Fruit fly (Drosophila melanogaster): ENCODE results near the gene Raf.

The Raf gene

DNA sequence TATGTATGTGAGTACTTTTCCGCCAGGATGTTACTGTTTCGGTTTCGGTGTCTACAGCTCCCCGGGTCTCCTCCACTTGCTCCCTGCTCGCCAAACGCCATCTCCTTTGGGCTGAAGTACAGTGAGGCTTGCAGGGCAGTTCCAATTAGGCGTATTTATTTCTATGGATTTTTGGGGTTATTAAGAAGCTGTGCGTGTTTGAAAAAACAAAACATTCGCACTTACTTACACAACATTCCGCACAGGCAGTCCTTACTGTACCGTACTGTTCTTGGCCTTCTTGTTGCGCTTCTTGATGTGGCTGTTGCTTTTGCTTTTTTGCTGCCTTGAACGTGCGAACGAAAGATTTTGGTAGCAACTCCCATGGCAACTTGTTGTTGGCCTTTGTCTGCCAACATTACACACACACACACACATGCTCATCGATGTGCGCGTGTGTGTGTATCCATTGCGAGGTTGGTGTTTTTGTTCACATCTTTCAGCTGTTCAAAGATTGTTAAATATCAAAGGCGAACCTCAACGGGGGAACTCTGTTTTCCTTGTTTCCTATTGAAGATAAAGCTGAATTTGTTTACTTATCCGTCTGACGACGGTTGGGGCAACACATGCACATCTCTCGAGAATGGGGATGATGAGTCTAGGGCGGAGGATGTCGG is 26.8 kb downstream of the Raf start (continued):
- TF ChIP-seq fd85E (GFP tag; optimal IDR thresholded peaks at IDR 0.05) (peak; percentile 69), CG7368 (GFP tag; optimal IDR thresholded peaks at IDR 0.05) (peak; percentile 85), Eip78C (GFP tag) (peak; percentile 97), CG34406 (GFP tag; optimal IDR thresholded peaks at IDR 0.05) (peak; percentile 85), Eip93F (GFP tag; optimal IDR thresholded peaks at IDR 0.05) (peak; percentile 88), pdm3 (GFP tag; optimal IDR thresholded peaks at IDR 0.05) (peak; percentile 89), svp (GFP tag) (peak; percentile 99), CG6854 (GFP tag; optimal IDR thresholded peaks at IDR 0.05) (peak; percentile 89), lz (GFP tag; optimal IDR thresholded peaks at IDR 0.05) (peak; percentile 98), CG11762 (GFP tag; optimal IDR thresholded peaks at IDR 0.05; ENCODE audit: insufficient read depth) (peak; percentile 69), Sox14 (GFP tag; optimal IDR thresholded peaks at IDR 0.05) (peak; percentile 94), CG16779 (tag; optimal IDR thresholded peaks at IDR 0.05) (no peak), achi (GFP tag; optimal IDR thresholded peaks at IDR 0.05) (peak; percentile 83)

DNA sequence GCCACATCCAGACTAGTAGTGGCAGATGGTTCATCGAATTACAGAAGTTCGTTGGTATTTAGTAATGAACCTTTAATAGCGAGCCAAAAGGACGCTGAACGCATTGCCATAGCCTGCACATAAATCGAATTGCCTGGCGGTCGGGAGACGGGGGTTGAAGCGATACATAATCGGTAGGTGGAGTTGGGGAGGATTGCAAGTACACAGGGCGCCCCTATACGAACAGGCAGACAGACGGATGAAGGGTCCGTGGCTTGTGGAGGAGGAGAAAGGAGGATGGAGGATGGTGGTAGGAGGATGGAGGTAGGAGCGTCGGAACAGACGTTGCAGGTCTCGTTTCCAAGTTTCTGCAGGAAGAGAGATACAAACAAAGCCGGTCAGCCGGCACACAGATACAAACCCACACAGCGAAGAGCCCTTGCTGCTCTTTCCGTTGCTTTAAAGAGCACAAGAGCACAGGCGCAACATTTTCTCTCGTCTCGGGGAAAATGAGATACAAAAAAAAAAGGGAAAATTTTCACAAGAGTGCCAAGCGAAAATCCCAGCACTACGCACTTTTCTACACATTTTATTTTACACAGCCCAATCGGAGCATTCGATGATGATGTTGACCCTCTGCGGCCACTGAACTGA is 28.5 kb downstream of the Raf start:
- peak; percentile 24 for TF ChIP-seq CG9139 (GFP tag; optimal IDR thresholded peaks at IDR 0.05)
- no peak for TF ChIP-seq CG8319 (GFP tag; optimal IDR thresholded peaks at IDR 0.05)
- TF ChIP-seq Eip78C (GFP tag) = peak; percentile 34
- TF ChIP-seq cyc (GFP tag; optimal IDR thresholded peaks at IDR 0.05) = no peak
- peak; percentile 17 for TF ChIP-seq dsx (GFP tag; optimal IDR thresholded peaks at IDR 0.05; ENCODE audit: poor library complexity, severe bottlenecking)
- peak; percentile 41 to 57 for TF ChIP-seq ss (GFP tag; optimal IDR thresholded peaks at IDR 0.05)

DNA sequence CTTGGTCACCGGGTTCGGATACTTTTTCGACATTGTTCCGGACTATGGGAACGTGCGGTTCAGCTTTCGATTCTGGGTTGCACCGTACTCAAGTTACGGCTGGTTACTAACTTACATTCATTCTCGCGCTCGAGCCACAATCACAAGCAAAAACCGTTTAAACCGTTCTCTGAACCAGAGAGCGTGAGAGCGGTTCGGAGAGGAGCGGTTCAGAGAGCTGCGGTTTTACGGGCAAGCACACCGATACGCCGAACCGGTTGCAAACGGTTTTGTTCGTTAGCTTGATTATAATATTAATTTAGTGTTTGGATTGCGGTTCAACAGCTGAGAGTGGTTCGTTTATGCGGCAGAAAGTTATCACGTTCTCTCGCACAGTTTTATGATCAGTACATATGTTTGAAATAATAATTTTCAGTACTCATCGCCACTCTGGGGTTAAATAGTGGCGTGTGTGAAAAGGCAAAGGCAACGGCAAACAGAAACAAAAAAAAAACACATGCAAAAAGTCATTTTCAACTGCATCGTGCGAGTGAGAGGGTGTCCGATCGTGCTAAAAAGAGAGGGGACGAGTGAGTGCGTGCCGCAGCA is 30.5 kb downstream of the Raf start, which contains the start of gene CG14050:
CG14050 (minus strand) TSS at position 560 of the 588 bp plus-strand sequence.
- TF ChIP-seq svp (GFP tag) (no peak), Eip78C (GFP tag) (peak; percentile 18), dsx (GFP tag; optimal IDR thresholded peaks at IDR 0.05; ENCODE audit: poor library complexity, severe bottlenecking) (no peak), CG6808 (GFP tag; optimal IDR thresholded peaks at IDR 0.05) (no peak), achi (GFP tag; optimal IDR thresholded peaks at IDR 0.05) (no peak), topi (GFP tag; optimal IDR thresholded peaks at IDR 0.05) (peak; percentile 8), Hr4 (GFP tag; optimal IDR thresholded peaks at IDR 0.05) (no peak), CG3032 (tag; optimal IDR thresholded peaks at IDR 0.05) (no peak), CG32006 (GFP tag; optimal IDR thresholded peaks at IDR 0.05) (no peak), CG11294 (GFP tag; IDR thresholded peaks at IDR 0.05) (no peak), Hr39 (GFP tag; optimal IDR thresholded peaks at IDR 0.05) (no peak), vri (GFP tag; optimal IDR thresholded peaks at IDR 0.05) (no peak), Eip75B (GFP tag; optimal IDR thresholded peaks at IDR 0.05) (no peak), Ets21C (GFP tag; optimal IDR thresholded peaks at IDR 0.05) (no peak), ss (GFP tag; optimal IDR thresholded peaks at IDR 0.05) (peak in 1 of 2 experiments; percentile 47), CG6854 (GFP tag; optimal IDR thresholded peaks at IDR 0.05) (no peak)

DNA sequence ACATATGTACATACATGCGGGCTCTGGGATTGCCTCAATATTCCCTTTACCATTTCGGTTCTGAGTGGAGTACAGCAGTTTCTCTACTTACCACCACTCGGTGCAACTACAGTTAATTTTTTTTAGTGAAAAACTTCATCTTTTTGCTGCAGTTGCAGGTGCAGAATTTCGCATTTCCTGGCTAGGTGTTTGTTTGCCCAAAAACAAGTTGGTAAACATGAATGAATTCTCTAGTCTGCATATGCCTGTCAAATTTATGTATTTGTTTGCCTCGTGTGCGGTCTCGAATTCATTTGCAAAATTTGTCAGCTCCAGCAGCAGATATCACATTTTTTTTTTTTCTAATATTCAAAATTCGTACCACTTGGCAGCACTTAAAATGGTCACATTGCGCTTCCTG is 31.6 kb downstream of the Raf start, which contains the start of gene CG2854:
CG2854 (plus strand) TSS at position 301 of the 400 bp plus-strand sequence.
- no peak for TF ChIP-seq lz (GFP tag; optimal IDR thresholded peaks at IDR 0.05)
- TF ChIP-seq CG16779 (tag; optimal IDR thresholded peaks at IDR 0.05) = no peak
- no peak for TF ChIP-seq CG11762 (GFP tag; optimal IDR thresholded peaks at IDR 0.05; ENCODE audit: insufficient read depth)
- TF ChIP-seq CG6792 (GFP tag; optimal IDR thresholded peaks at IDR 0.05) = no peak
- TF ChIP-seq CG10669 (GFP tag; optimal IDR thresholded peaks at IDR 0.05) = no peak
- TF ChIP-seq CG8632 (GFP tag; optimal IDR thresholded peaks at IDR 0.05) = no peak
- no peak for TF ChIP-seq CG8319 (GFP tag; optimal IDR thresholded peaks at IDR 0.05)
- no peak for TF ChIP-seq OdsH (GFP tag; optimal IDR thresholded peaks at IDR 0.05)
- TF ChIP-seq Ets96B (tag; optimal IDR thresholded peaks at IDR 0.05) = no peak
- no peak for TF ChIP-seq CG6808 (GFP tag; optimal IDR thresholded peaks at IDR 0.05)
- TF ChIP-seq achi (GFP tag; optimal IDR thresholded peaks at IDR 0.05) = no peak
- no peak for TF ChIP-seq esn (GFP tag; optimal IDR thresholded peaks at IDR 0.05)
